Worm (Caenorhabditis elegans): Measurements from ENCODE around the gene Y43F8C.3.

ce11 chrV:19625719-19626118 is 3.3 kb upstream of the Y43F8C.3 start:
- TF ChIP-seq dpl-1 (GFP tag; optimal IDR thresholded peaks at IDR 0.05), result no peak
- TF ChIP-seq nfya-1 (tag; optimal IDR thresholded peaks at IDR 0.05; ENCODE audit: borderline replicate concordance, insufficient read depth), result no peak
- no peak for TF ChIP-seq unc-130 (GFP tag; optimal IDR thresholded peaks at IDR 0.05)
- TF ChIP-seq madf-3 (GFP tag; IDR thresholded peaks at IDR 0.05), result no peak
- TF ChIP-seq F39B2.1 (GFP tag; IDR thresholded peaks at IDR 0.05), result no peak
- TF ChIP-seq efl-1 (GFP tag; optimal IDR thresholded peaks at IDR 0.05), result no peak
- no peak for TF ChIP-seq snpc-1.3 (tag; optimal IDR thresholded peaks at IDR 0.05; ENCODE audit: insufficient read depth)
- no peak for TF ChIP-seq attf-3 (GFP tag; conservative IDR thresholded peaks at IDR 0.05)
- TF ChIP-seq cebp-1 (GFP tag; IDR thresholded peaks at IDR 0.05), result no peak
- TF ChIP-seq cebp-1 (tag; optimal IDR thresholded peaks at IDR 0.05), result no peak
- TF ChIP-seq F52B5.7 (tag; optimal IDR thresholded peaks at IDR 0.05), result no peak
- TF ChIP-seq bed-1 (GFP tag; IDR thresholded peaks at IDR 0.05), result no peak
- TF ChIP-seq dpff-1 (tag; optimal IDR thresholded peaks at IDR 0.05), result no peak
- TF ChIP-seq rec-8 (tag; optimal IDR thresholded peaks at IDR 0.05), result no peak
